Worm (Caenorhabditis elegans): ENCODE measurements around the gene F37A8.2.

DNA sequence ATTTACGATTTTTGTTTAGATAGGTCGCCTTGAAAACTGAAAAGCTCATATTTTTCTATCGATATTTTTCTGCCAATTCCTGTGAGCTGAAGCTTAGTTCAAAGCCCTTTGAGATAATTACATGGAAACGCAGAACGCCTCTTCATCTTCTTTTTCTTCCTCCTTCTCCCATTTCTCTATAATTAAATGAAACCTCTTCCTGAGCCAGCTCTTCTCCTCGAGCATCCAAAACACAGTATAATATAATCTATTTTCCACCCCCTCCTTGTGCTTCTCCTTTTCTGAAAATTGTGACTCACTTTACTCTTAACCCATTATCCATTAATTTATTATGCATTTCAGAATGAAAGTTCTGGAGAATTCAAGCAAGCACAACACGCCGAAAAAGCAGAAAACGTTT lies 25.0 kb upstream of the F37A8.2 start, which contains the start of gene F37A8.5:
- TF ChIP-seq nhr-12 (tag; optimal IDR thresholded peaks at IDR 0.05) (no peak), nhr-237 (tag; optimal IDR thresholded peaks at IDR 0.05) (no peak), ztf-11 (tag; optimal IDR thresholded peaks at IDR 0.05) (no peak), sptf-1 (tag; optimal IDR thresholded peaks at IDR 0.05) (no peak), lin-13 (tag; optimal IDR thresholded peaks at IDR 0.05) (no peak), unc-62 (GFP tag; optimal IDR thresholded peaks at IDR 0.05) (no peak), pha-4 (tag; optimal IDR thresholded peaks at IDR 0.05) (no peak), tbx-8 (GFP tag; optimal IDR thresholded peaks at IDR 0.05) (no peak), nhr-76 (tag; optimal IDR thresholded peaks at IDR 0.05) (no peak), cnd-1 (tag; optimal IDR thresholded peaks at IDR 0.05) (no peak), ces-1 (GFP tag; optimal IDR thresholded peaks at IDR 0.05) (peak; percentile 77), ceh-83 (GFP tag; optimal IDR thresholded peaks at IDR 0.05) (no peak), unc-39 (tag; optimal IDR thresholded peaks at IDR 0.05) (no peak), snpc-4 (tag; optimal IDR thresholded peaks at IDR 0.05) (no peak)

All from whole organism, mixed stage, embryonic.